Worm (Caenorhabditis elegans): Measurements from ENCODE around the gene C10C6.13.

ce11 chrIV:11438255-11438654 lies 31.3 kb downstream of the C10C6.13 start:
- TF ChIP-seq lin-13 (tag; optimal IDR thresholded peaks at IDR 0.05) (no peak), ceh-39 (tag; optimal IDR thresholded peaks at IDR 0.05) (no peak), nhr-237 (tag; optimal IDR thresholded peaks at IDR 0.05) (no peak), lsy-2 (tag; optimal IDR thresholded peaks at IDR 0.05) (no peak), zip-8 (tag; optimal IDR thresholded peaks at IDR 0.05) (no peak), cnd-1 (tag; optimal IDR thresholded peaks at IDR 0.05) (no peak), elt-1 (tag; optimal IDR thresholded peaks at IDR 0.05; ENCODE audit: borderline replicate concordance, insufficient read depth) (no peak), snpc-4 (tag; optimal IDR thresholded peaks at IDR 0.05) (no peak), unc-62 (GFP tag; optimal IDR thresholded peaks at IDR 0.05) (no peak), pha-4 (tag; optimal IDR thresholded peaks at IDR 0.05) (no peak), bed-3 (GFP tag; optimal IDR thresholded peaks at IDR 0.05) (no peak), mep-1 (tag; optimal IDR thresholded peaks at IDR 0.05) (no peak), nhr-28 (tag; optimal IDR thresholded peaks at IDR 0.05) (no peak)

All from whole organism, mixed stage, embryonic.